Worm (Caenorhabditis elegans) whole organism, L1 larva: ENCODE results near the gene nmy-1.

ENCODE experiments used
- ceh-82 ChIP-seq, 3 experiments: fragments of 150-350 bp in 1 of 3; sonication (generic microtip) in 2 of 3; optimal IDR thresholded peaks; 2 replicates each; lab custom pipeline; 2014 to 2017; ENCODE audit warnings: missing biosample characterization in 3 of 3, missing genetic modification characterization in 3 of 3
- lin-15B ChIP-seq: fragments of 150-350 bp; sonication (generic microtip); optimal IDR thresholded peaks from 3 replicates; lab custom pipeline; 2014; ENCODE audit warnings: missing biosample characterization, missing genetic modification characterization
- lin-39 ChIP-seq: fragments of 150-350 bp; optimal IDR thresholded peaks from 2 replicates; lab custom pipeline; 2014; ENCODE audit warnings: missing biosample characterization, missing genetic modification reagents, missing genetic modification characterization

DNA sequence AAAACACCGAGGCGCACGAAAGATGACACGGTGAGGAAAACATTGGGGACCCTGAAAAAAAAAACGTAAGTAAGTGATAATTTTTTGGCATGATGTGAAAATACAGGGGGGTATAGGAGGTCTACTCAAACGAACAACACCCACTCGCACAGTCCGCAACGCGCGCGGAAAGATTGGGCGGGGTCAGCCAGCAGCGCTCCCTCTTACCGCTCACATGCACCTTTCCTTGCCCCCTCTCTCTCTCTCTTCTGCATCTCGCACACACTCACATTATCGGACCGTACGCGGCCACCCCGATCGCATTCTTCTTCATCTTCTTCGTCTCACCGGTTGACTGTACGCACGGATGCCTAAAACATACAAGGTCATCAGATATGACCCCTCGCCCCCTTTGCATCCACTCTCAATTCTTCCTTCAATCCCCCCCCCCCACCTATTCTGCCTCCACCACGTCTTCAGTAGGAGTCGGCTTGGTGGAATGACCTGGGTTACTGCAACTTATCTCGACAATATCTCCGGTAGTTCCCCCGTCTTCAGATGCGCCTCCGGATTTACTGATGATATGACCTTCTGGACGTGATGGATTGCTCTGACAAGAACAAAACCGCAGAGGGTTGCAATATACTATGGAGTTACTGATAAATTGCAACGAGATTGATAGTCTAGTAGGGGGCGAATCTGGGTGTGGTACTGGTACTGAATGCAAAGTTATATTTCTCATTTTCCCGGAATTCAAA lies 29.6 kb upstream of the nmy-1 start, which contains the start of gene F53B3.5:
- TF ChIP-seq lin-39 (tag; lab: Kevin White, UChicago) (no peak), ceh-82 (tag; optimal IDR thresholded peaks at IDR 0.05; lab: Kevin White, UChicago) (no peak), lin-15B (no peak)
